Worm (Caenorhabditis elegans) whole organism, L4 larva: Measurements from ENCODE around the gene ddx-19.

ENCODE experiments used
- F37D6.2 ChIP-seq: sonication (generic microtip); optimal IDR thresholded peaks from 2 replicates; lab custom pipeline; 2016; ENCODE audit warnings: mild to moderate bottlenecking, missing genetic modification characterization, missing compliant biosample characterization
- ceh-32 ChIP-seq: sonication (generic microtip); optimal IDR thresholded peaks from 2 replicates; lab custom pipeline; 2016; ENCODE audit warnings: mild to moderate bottlenecking, missing genetic modification characterization, missing compliant biosample characterization; ENCODE audit not compliant: poor library complexity
- gei-8 ChIP-seq: fragments of 200-800 bp; sonication (Bioruptor generic); optimal IDR thresholded peaks from 2 replicates; lab custom pipeline; 2018; ENCODE audit warnings: mild to moderate bottlenecking, missing genetic modification characterization, missing compliant biosample characterization
- lin-15B ChIP-seq: fragments of 150-350 bp; sonication (generic microtip); optimal IDR thresholded peaks from 3 replicates; lab custom pipeline; 2014; ENCODE audit warnings: missing biosample characterization, missing genetic modification characterization
- mdl-1 ChIP-seq, 2 experiments: fragments of 150-350 bp in 1 of 2; sonication (generic microtip) in 1 of 2; optimal IDR thresholded peaks; 2 replicates each; lab custom pipeline; 2014 to 2017; ENCODE audit warnings: missing biosample characterization in 2 of 2, missing genetic modification characterization in 2 of 2
- mep-1 ChIP-seq: fragments of 150-350 bp; sonication (generic microtip); optimal IDR thresholded peaks from 3 replicates; lab custom pipeline; 2014; ENCODE audit warnings: missing biosample characterization, missing genetic modification characterization
- unc-62 ChIP-seq, 3 experiments: fragments of 150-350 bp in 1 of 3; sonication (generic microtip); optimal IDR thresholded peaks in 2 of 3; peaks in 1 of 3; 1 replicate in 1 of 3; 2 replicates in 2 of 3; lab custom pipeline; 2014 to 2017; ENCODE audit warnings: missing biosample characterization in 3 of 3, missing genetic modification characterization in 3 of 3, missing genetic modification reagents in 3 of 3, missing genotype in 1 of 3

DNA sequence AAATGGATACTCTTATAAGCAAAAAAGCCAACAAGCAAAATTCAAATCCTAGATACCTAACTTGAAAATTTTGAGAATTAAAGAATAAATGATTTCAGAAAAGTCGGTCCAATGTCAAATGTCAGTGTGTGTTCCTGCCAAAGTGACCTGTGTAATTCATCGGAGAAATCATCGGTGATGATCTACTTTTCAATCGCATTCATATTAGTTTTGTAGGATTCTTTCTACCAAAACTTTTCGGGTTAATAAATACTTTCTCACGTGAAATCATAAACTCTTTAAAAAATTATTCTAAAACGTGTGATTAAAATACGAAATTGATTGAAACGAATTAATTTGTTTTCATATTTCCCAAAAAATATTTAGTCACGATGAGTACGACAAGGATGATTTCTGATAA lies 45.7 kb upstream of the ddx-19 start, which contains the start of gene F46C5.7:
- TF ChIP-seq unc-62 (GFP tag; optimal IDR thresholded peaks at IDR 0.05 in 1 of 2; lab: Kevin White, UChicago) = no peak
- TF ChIP-seq unc-62 (tag; optimal IDR thresholded peaks at IDR 0.05; lab: Kevin White, UChicago) = no peak
- TF ChIP-seq gei-8 (GFP tag; lab: Kevin White, UChicago) = no peak
- no peak for TF ChIP-seq ceh-32 (tag; lab: Kevin White, UChicago)
- TF ChIP-seq F37D6.2 = no peak
- no peak for TF ChIP-seq lin-15B (tag; lab: Kevin White, UChicago)
- TF ChIP-seq mdl-1 (tag; optimal IDR thresholded peaks at IDR 0.05; lab: Kevin White, UChicago) = no peak
- TF ChIP-seq mep-1 = no peak
